Worm (Caenorhabditis elegans): ENCODE results near the gene F23A7.1.

F23A7.1 gene

DNA sequence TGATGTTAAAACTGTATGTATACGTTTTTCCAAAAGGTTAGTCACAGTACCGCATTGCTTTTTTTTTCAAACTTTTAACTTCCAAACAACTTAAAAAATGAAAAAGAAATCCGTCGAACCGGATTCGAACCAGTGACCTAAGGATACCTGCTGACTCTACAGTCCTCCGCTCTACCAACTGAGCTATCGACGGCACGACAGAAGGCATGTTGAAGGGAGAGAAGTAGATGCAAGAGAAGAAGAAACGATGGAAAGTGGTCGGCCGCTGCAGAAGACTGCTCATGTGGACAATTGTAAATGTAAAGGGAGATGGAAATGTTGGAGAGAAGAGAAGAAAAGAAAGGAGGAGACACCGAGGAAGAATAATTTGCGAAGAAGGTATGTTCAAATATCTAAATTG, 7.5 kb upstream of the F23A7.1 start (continued):
- peak; percentile 75 for TF ChIP-seq mab-9 (GFP tag; IDR thresholded peaks at IDR 0.05)
- TF ChIP-seq unc-98 (GFP tag; IDR thresholded peaks at IDR 0.05): no peak
- TF ChIP-seq pax-3 (tag; optimal IDR thresholded peaks at IDR 0.05): peak; percentile 78
- TF ChIP-seq ztf-4 (tag; optimal IDR thresholded peaks at IDR 0.05): peak; percentile 80
- TF ChIP-seq nhr-77 (tag; optimal IDR thresholded peaks at IDR 0.05): peak; percentile 81
- peak; percentile 32 for TF ChIP-seq lin-39 (tag; optimal IDR thresholded peaks at IDR 0.05)
- no peak for TF ChIP-seq nhr-12 (tag; optimal IDR thresholded peaks at IDR 0.05)
- peak; percentile 82 for TF ChIP-seq irx-1 (tag; optimal IDR thresholded peaks at IDR 0.05)
- peak; percentile 52 for TF ChIP-seq fkh-8 (tag; optimal IDR thresholded peaks at IDR 0.05)
- TF ChIP-seq nhr-85 (tag): peak; percentile 85
- TF ChIP-seq elt-3 (tag; optimal IDR thresholded peaks at IDR 0.05): peak in 2 of 6 experiments; percentile 31 to 72
- peak; percentile 67 for TF ChIP-seq lir-3 (tag; optimal IDR thresholded peaks at IDR 0.05; ENCODE audit: poor library complexity)
- peak; percentile 93 for TF ChIP-seq ceh-8 (GFP tag; optimal IDR thresholded peaks at IDR 0.05)
- TF ChIP-seq swsn-7 (tag; optimal IDR thresholded peaks at IDR 0.05): peak; percentile 82
- peak; percentile 86 for TF ChIP-seq jun-1 (tag; optimal IDR thresholded peaks at IDR 0.05)
- TF ChIP-seq grh-1 (GFP tag; IDR thresholded peaks at IDR 0.05): peak; percentile 79
- TF ChIP-seq hlh-17 (GFP tag; optimal IDR thresholded peaks at IDR 0.05; ENCODE audit: borderline replicate concordance): no peak
- TF ChIP-seq nhr-71 (tag; optimal IDR thresholded peaks at IDR 0.05): peak; percentile 85
- no peak for TF ChIP-seq ces-1 (GFP tag; optimal IDR thresholded peaks at IDR 0.05)
- TF ChIP-seq mdl-1 (tag; optimal IDR thresholded peaks at IDR 0.05): peak in 1 of 2 experiments; percentile 82
- TF ChIP-seq ceh-82 (tag; optimal IDR thresholded peaks at IDR 0.05): peak; percentile 76 to 87 (median 87)
- TF ChIP-seq snu-23 (GFP tag; optimal IDR thresholded peaks at IDR 0.05): peak; percentile 93
- TF ChIP-seq skn-1 (tag; optimal IDR thresholded peaks at IDR 0.05): peak; percentile 78
- peak; percentile 75 for TF ChIP-seq ceh-88 (GFP tag; IDR thresholded peaks at IDR 0.05)
- peak; percentile 94 for TF ChIP-seq nhr-47 (tag; optimal IDR thresholded peaks at IDR 0.05)
- peak; percentile 73 for TF ChIP-seq unc-86 (tag; optimal IDR thresholded peaks at IDR 0.05)
- TF ChIP-seq tlp-1 (tag; optimal IDR thresholded peaks at IDR 0.05): no peak
- peak; percentile 93 for TF ChIP-seq mep-1 (tag; optimal IDR thresholded peaks at IDR 0.05)
- TF ChIP-seq Y116A8C.19 (tag; optimal IDR thresholded peaks at IDR 0.05; ENCODE audit: borderline replicate concordance): no peak
- peak; percentile 79 for TF ChIP-seq C16A3.4 (tag; optimal IDR thresholded peaks at IDR 0.05)
- no peak for TF ChIP-seq mef-2 (tag; optimal IDR thresholded peaks at IDR 0.05)
- peak; percentile 54 for TF ChIP-seq elt-2 (tag; optimal IDR thresholded peaks at IDR 0.05)
- no peak for TF ChIP-seq pag-3 (tag; optimal IDR thresholded peaks at IDR 0.05; ENCODE audit: borderline replicate concordance, insufficient read depth)
- peak; percentile 92 for TF ChIP-seq rnt-1 (tag; optimal IDR thresholded peaks at IDR 0.05)
- peak; percentile 77 for TF ChIP-seq xbp-1 (tag; optimal IDR thresholded peaks at IDR 0.05)
- peak; percentile 82 for TF ChIP-seq lin-14 (GFP tag; optimal IDR thresholded peaks at IDR 0.05)
- TF ChIP-seq ztf-11 (tag; optimal IDR thresholded peaks at IDR 0.05): peak in 1 of 2 experiments; percentile 54
- TF ChIP-seq lin-13 (GFP tag; optimal IDR thresholded peaks at IDR 0.05): peak; percentile 25
- TF ChIP-seq nhr-90 (tag; optimal IDR thresholded peaks at IDR 0.05; ENCODE audit: poor library complexity): peak; percentile 86
- TF ChIP-seq ama-1 (optimal IDR thresholded peaks at IDR 0.05): no peak
- peak; percentile 71 for TF ChIP-seq isw-1 (GFP tag; IDR thresholded peaks at IDR 0.05)
- TF ChIP-seq dpl-1 (GFP tag; optimal IDR thresholded peaks at IDR 0.05): peak in 2 of 3 experiments; percentile 32
- no peak for TF ChIP-seq ceh-63 (GFP tag; optimal IDR thresholded peaks at IDR 0.05)
- TF ChIP-seq F16B12.6 (tag; optimal IDR thresholded peaks at IDR 0.05): no peak
- TF ChIP-seq sox-4 (tag; optimal IDR thresholded peaks at IDR 0.05): peak; percentile 64
- TF ChIP-seq C04F5.9 (tag; optimal IDR thresholded peaks at IDR 0.05): peak; percentile 49
- no peak for TF ChIP-seq C34B4.2 (tag; optimal IDR thresholded peaks at IDR 0.05)
- TF ChIP-seq lin-15B (tag; optimal IDR thresholded peaks at IDR 0.05): no peak
- TF ChIP-seq hpl-2 (GFP tag; optimal IDR thresholded peaks at IDR 0.05): peak; percentile 50
- TF ChIP-seq aha-1 (tag; optimal IDR thresholded peaks at IDR 0.05): no peak
- TF ChIP-seq pqm-1 (tag; optimal IDR thresholded peaks at IDR 0.05): no peak
- peak; percentile 83 for TF ChIP-seq fkh-10 (GFP tag; optimal IDR thresholded peaks at IDR 0.05)
- TF ChIP-seq aly-2 (tag; optimal IDR thresholded peaks at IDR 0.05): no peak
